Fruit fly (Drosophila melanogaster) whole organism, wandering third instar larva: ENCODE results near the gene CG7841.

ENCODE experiments used
- Abd-B ChIP-seq: fragments of >200 bp; optimal IDR thresholded peaks from 2 replicates; lab custom pipeline; 2017; ENCODE audit warnings: missing biosample characterization, missing genetic modification characterization
- Hr78 ChIP-seq: fragments of >200 bp; optimal IDR thresholded peaks from 2 replicates; lab custom pipeline; 2017; ENCODE audit warnings: missing biosample characterization, missing genetic modification characterization
- Jra ChIP-seq: sonication (Bioruptor generic); optimal IDR thresholded peaks from 2 replicates; lab custom pipeline; 2016; ENCODE audit warnings: missing biosample characterization, missing genetic modification characterization
- psq ChIP-seq: fragments of 200-800 bp; sonication (Bioruptor generic); optimal IDR thresholded peaks from 3 replicates; lab custom pipeline; 2017; ENCODE audit warnings: missing biosample characterization, mild to moderate bottlenecking, missing genetic modification characterization, moderate library complexity
- rgr ChIP-seq: fragments of 200-800 bp; sonication (Bioruptor generic); optimal IDR thresholded peaks from 3 replicates; lab custom pipeline; 2016; ENCODE audit warnings: missing biosample characterization, mild to moderate bottlenecking, missing genetic modification characterization
- sage ChIP-seq: fragments of 200-800 bp; sonication (Bioruptor generic); optimal IDR thresholded peaks from 2 replicates; lab custom pipeline; 2016; ENCODE audit warnings: missing biosample characterization, mild to moderate bottlenecking, missing genetic modification characterization
- sv ChIP-seq: fragments of 200-800 bp; sonication (Bioruptor generic); optimal IDR thresholded peaks from 3 replicates; lab custom pipeline; 2016; ENCODE audit warnings: missing biosample characterization, missing genetic modification characterization

dm6 chr3L:15501646-15501972, 6.4 kb downstream of the CG7841 start:
- TF ChIP-seq Hr78 (GFP tag; lab: Kevin White, UChicago) (no peak), Abd-B (GFP tag; lab: Kevin White, UChicago) (no peak), sage (no peak), psq (GFP tag; lab: Kevin White, UChicago) (no peak), sv (no peak), rgr (GFP tag; lab: Kevin White, UChicago) (no peak), Jra (GFP tag; lab: Kevin White, UChicago) (no peak)
